Fruit fly (Drosophila melanogaster) whole organism, wandering third instar larva: Measurements from ENCODE around the gene ck.

Experiments used
- Abd-B ChIP-seq: fragments of >200 bp; optimal IDR thresholded peaks from 2 replicates; lab custom pipeline; 2017; ENCODE audit warnings: missing biosample characterization, missing genetic modification characterization
- CG32264 ChIP-seq: fragments of 200-800 bp; sonication (Bioruptor generic); optimal IDR thresholded peaks from 2 replicates; lab custom pipeline; 2016; ENCODE audit warnings: missing biosample characterization, missing genetic modification characterization
- CG9705 ChIP-seq: fragments of 200-800 bp; sonication (Bioruptor generic); optimal IDR thresholded peaks from 2 replicates; lab custom pipeline; 2018; ENCODE audit warnings: missing biosample characterization, mild to moderate bottlenecking, missing genetic modification characterization
- CrebA ChIP-seq: fragments of 200-800 bp; sonication (Bioruptor generic); optimal IDR thresholded peaks from 2 replicates; lab custom pipeline; 2016; ENCODE audit warnings: missing biosample characterization, mild to moderate bottlenecking, missing genetic modification characterization, borderline replicate concordance
- Dfd ChIP-seq: fragments of >200 bp; optimal IDR thresholded peaks from 2 replicates; lab custom pipeline; 2017; ENCODE audit warnings: missing biosample characterization, missing genetic modification characterization
- Dif ChIP-seq: fragments of 200-275, 200-300 bp; sonication (Bioruptor generic); optimal IDR thresholded peaks from 2 replicates; lab custom pipeline; 2018; ENCODE audit warnings: missing biosample characterization, missing genetic modification characterization; ENCODE audit not compliant: partially characterized antibody
- GATAd ChIP-seq: sonication (Bioruptor generic); optimal IDR thresholded peaks from 2 replicates; lab custom pipeline; 2016; ENCODE audit warnings: missing biosample characterization, missing genetic modification characterization
- HLH106 ChIP-seq: fragments of 200-800 bp; optimal IDR thresholded peaks from 3 replicates; lab custom pipeline; 2019; ENCODE audit warnings: missing biosample characterization, mild to moderate bottlenecking, missing genetic modification characterization, moderate library complexity
- Hnf4 ChIP-seq: fragments of 200-800 bp; sonication (Bioruptor generic); optimal IDR thresholded peaks from 2 replicates; lab custom pipeline; 2016; ENCODE audit warnings: missing biosample characterization, mild to moderate bottlenecking, missing genetic modification characterization
- Hr78 ChIP-seq: fragments of >200 bp; optimal IDR thresholded peaks from 2 replicates; lab custom pipeline; 2017; ENCODE audit warnings: missing biosample characterization, missing genetic modification characterization
- Hr83 ChIP-seq: fragments of 200-300 bp; sonication (Bioruptor generic); optimal IDR thresholded peaks from 2 replicates; lab custom pipeline; 2016; ENCODE audit warnings: missing biosample characterization, mild to moderate bottlenecking, missing genetic modification characterization, moderate library complexity; ENCODE audit not compliant: poor library complexity, severe bottlenecking
- Jra ChIP-seq: sonication (Bioruptor generic); optimal IDR thresholded peaks from 2 replicates; lab custom pipeline; 2016; ENCODE audit warnings: missing biosample characterization, missing genetic modification characterization
- Mio ChIP-seq: sonication (Bioruptor generic); optimal IDR thresholded peaks from 2 replicates; lab custom pipeline; 2016; ENCODE audit warnings: missing biosample characterization, missing genetic modification characterization
- Myc ChIP-seq: fragments of >200 bp; optimal IDR thresholded peaks from 2 replicates; lab custom pipeline; 2017
- N ChIP-seq: fragments of >200 bp; optimal IDR thresholded peaks from 2 replicates; lab custom pipeline; 2018; ENCODE audit warnings: missing biosample characterization, missing external identifiers, missing genetic modification characterization
- OdsH ChIP-seq: fragments of 200-800 bp; sonication (Bioruptor generic); optimal IDR thresholded peaks from 2 replicates; lab custom pipeline; 2016; ENCODE audit warnings: missing biosample characterization, mild to moderate bottlenecking, missing genetic modification characterization
- Rel ChIP-seq, 2 experiments: fragments of 200-800 bp; sonication (Bioruptor generic) in 1 of 2; optimal IDR thresholded peaks; 2 replicates in 1 of 2; 3 replicates in 1 of 2; lab custom pipeline; 2016 to 2019; ENCODE audit warnings: mild to moderate bottlenecking in 2 of 2, missing biosample characterization in 2 of 2, missing genetic modification characterization in 2 of 2, moderate library complexity in 1 of 2
- Sp1 ChIP-seq: fragments of 200-800 bp; sonication (Bioruptor generic); optimal IDR thresholded peaks from 3 replicates; lab custom pipeline; 2019; ENCODE audit warnings: missing biosample characterization, mild to moderate bottlenecking, missing genetic modification characterization, moderate library complexity
- Vsx2 ChIP-seq: fragments of 200-300, 225-300 bp; sonication (Bioruptor generic); optimal IDR thresholded peaks from 2 replicates; lab custom pipeline; 2018; ENCODE audit warnings: missing biosample characterization, missing genetic modification characterization; ENCODE audit not compliant: partially characterized antibody
- br ChIP-seq: fragments of 200-800 bp; sonication (Bioruptor generic); optimal IDR thresholded peaks from 2 replicates; lab custom pipeline; 2016; ENCODE audit warnings: missing biosample characterization, missing genetic modification characterization
- brk ChIP-seq: fragments of 200-800 bp; sonication (Bioruptor generic); optimal IDR thresholded peaks from 2 replicates; lab custom pipeline; 2016; ENCODE audit warnings: missing biosample characterization, mild to moderate bottlenecking, missing genetic modification characterization
- dl ChIP-seq, 2 experiments: fragments of 175-275, 200-275 bp in 1 of 2; fragments of 200-275 bp in 1 of 2; sonication (Bioruptor generic); optimal IDR thresholded peaks; lab custom pipeline; 2018; ENCODE audit warnings: mild to moderate bottlenecking in 2 of 2, missing biosample characterization in 2 of 2, missing genetic modification characterization in 2 of 2, moderate library complexity in 2 of 2; ENCODE audit not compliant: partially characterized antibody in 2 of 2, insufficient read depth in 1 of 2
- dmrt93B ChIP-seq: fragments of 200-800 bp; sonication (Bioruptor generic); optimal IDR thresholded peaks from 2 replicates; lab custom pipeline; 2018; ENCODE audit warnings: missing biosample characterization, mild to moderate bottlenecking, missing genetic modification characterization
- dsf ChIP-seq: sonication (Bioruptor generic); optimal IDR thresholded peaks from 2 replicates; lab custom pipeline; 2016; ENCODE audit warnings: missing biosample characterization, missing genetic modification characterization, borderline replicate concordance
- ey ChIP-seq: fragments of 200-800 bp; sonication (Bioruptor generic); optimal IDR thresholded peaks from 2 replicates; lab custom pipeline; 2016; ENCODE audit warnings: missing biosample characterization, missing genetic modification characterization
- foxo ChIP-seq, 2 experiments: fragments of 200-800 bp; sonication (Bioruptor generic); optimal IDR thresholded peaks; 2 replicates in 1 of 2; 3 replicates in 1 of 2; lab custom pipeline; 2016 to 2017; ENCODE audit warnings: missing biosample characterization in 2 of 2, missing genetic modification characterization in 2 of 2
- fru ChIP-seq: fragments of 200-800 bp; sonication (Bioruptor generic); optimal IDR thresholded peaks from 3 replicates; lab custom pipeline; 2016; ENCODE audit warnings: missing biosample characterization, mild to moderate bottlenecking, missing genetic modification characterization
- h ChIP-seq: fragments of 200-800 bp; sonication (Bioruptor generic); optimal IDR thresholded peaks from 3 replicates; lab custom pipeline; 2016; ENCODE audit warnings: missing biosample characterization, mild to moderate bottlenecking, missing genetic modification characterization
- jim ChIP-seq: fragments of 175-275, 200-325 bp; sonication (Bioruptor generic); optimal IDR thresholded peaks from 2 replicates; lab custom pipeline; 2016; ENCODE audit warnings: missing biosample characterization, mild to moderate bottlenecking, missing genetic modification characterization
- lola ChIP-seq: fragments of >200 bp; optimal IDR thresholded peaks from 2 replicates; lab custom pipeline; 2017; ENCODE audit warnings: missing biosample characterization, missing genetic modification characterization
- pan ChIP-seq: fragments of >200 bp; optimal IDR thresholded peaks from 2 replicates; lab custom pipeline; 2017
- psq ChIP-seq: fragments of 200-800 bp; sonication (Bioruptor generic); optimal IDR thresholded peaks from 3 replicates; lab custom pipeline; 2017; ENCODE audit warnings: missing biosample characterization, mild to moderate bottlenecking, missing genetic modification characterization, moderate library complexity
- rgr ChIP-seq: fragments of 200-800 bp; sonication (Bioruptor generic); optimal IDR thresholded peaks from 3 replicates; lab custom pipeline; 2016; ENCODE audit warnings: missing biosample characterization, mild to moderate bottlenecking, missing genetic modification characterization
- sage ChIP-seq: fragments of 200-800 bp; sonication (Bioruptor generic); optimal IDR thresholded peaks from 2 replicates; lab custom pipeline; 2016; ENCODE audit warnings: missing biosample characterization, mild to moderate bottlenecking, missing genetic modification characterization
- sv ChIP-seq: fragments of 200-800 bp; sonication (Bioruptor generic); optimal IDR thresholded peaks from 3 replicates; lab custom pipeline; 2016; ENCODE audit warnings: missing biosample characterization, missing genetic modification characterization
- tai ChIP-seq: sonication (Bioruptor generic); optimal IDR thresholded peaks from 2 replicates; lab custom pipeline; 2016; ENCODE audit warnings: missing biosample characterization, missing genetic modification characterization
- usp ChIP-seq: fragments of >200 bp; optimal IDR thresholded peaks from 2 replicates; lab custom pipeline; 2017; ENCODE audit warnings: missing biosample characterization, missing genetic modification characterization
- woc ChIP-seq: sonication (Bioruptor generic); optimal IDR thresholded peaks from 2 replicates; lab custom pipeline; 2016; ENCODE audit warnings: missing biosample characterization, mild to moderate bottlenecking, missing genetic modification characterization

ck gene

dm6 chr2L:15056359-15057220 is 1.1 kb downstream of the ck start:
- TF ChIP-seq sv (GFP tag; lab: Kevin White, UChicago): peak; percentile 48
- peak; percentile 19 for TF ChIP-seq Hr83 (GFP tag; lab: Kevin White, UChicago)
- no peak for TF ChIP-seq tai
- peak; percentile 61 for TF ChIP-seq brk (GFP tag; lab: Kevin White, UChicago)
- TF ChIP-seq CG32264 (GFP tag; lab: Kevin White, UChicago): no peak
- TF ChIP-seq ey (GFP tag; lab: Kevin White, UChicago): peak; percentile 69
- TF ChIP-seq dsf (GFP tag; lab: Kevin White, UChicago): no peak
- TF ChIP-seq Myc (lab: Kevin White, UChicago): no peak
- TF ChIP-seq HLH106 (tag; lab: Kevin White, UChicago): peak; percentile 84
- TF ChIP-seq jim (GFP tag; lab: Kevin White, UChicago): no peak
- TF ChIP-seq CrebA: no peak
- TF ChIP-seq foxo (GFP tag; optimal IDR thresholded peaks at IDR 0.05; lab: Kevin White, UChicago): peak in 1 of 2 experiments; percentile 88
- TF ChIP-seq CG9705 (GFP tag; lab: Kevin White, UChicago): peak; percentile 62
- TF ChIP-seq dl (GFP tag; optimal IDR thresholded peaks at IDR 0.05; lab: Kevin White, UChicago; ENCODE audit: insufficient read depth in 1 of 2, partially characterized antibody in 2 of 2): peak; percentile 24 to 85
- TF ChIP-seq N (GFP tag; lab: Kevin White, UChicago): peak; percentile 43
- TF ChIP-seq GATAd (GFP tag; lab: Kevin White, UChicago): no peak
- peak; percentile 70 for TF ChIP-seq br (GFP tag; lab: Kevin White, UChicago)
- no peak for TF ChIP-seq Abd-B (GFP tag; lab: Kevin White, UChicago)
- no peak for TF ChIP-seq Mio
- peak; percentile 65 for TF ChIP-seq Vsx2 (GFP tag; lab: Kevin White, UChicago)
- no peak for TF ChIP-seq Dfd (GFP tag; lab: Kevin White, UChicago)
- TF ChIP-seq Sp1: peak; percentile 83
- TF ChIP-seq Jra: peak; percentile 6
- TF ChIP-seq dmrt93B (GFP tag; lab: Kevin White, UChicago): peak; percentile 75
- TF ChIP-seq psq (GFP tag; lab: Kevin White, UChicago): peak; percentile 81
- peak; percentile 84 for TF ChIP-seq h (GFP tag; lab: Kevin White, UChicago)
- TF ChIP-seq usp (GFP tag; lab: Kevin White, UChicago): no peak
- TF ChIP-seq fru (GFP tag; lab: Kevin White, UChicago): peak; percentile 80
- TF ChIP-seq rgr (GFP tag; lab: Kevin White, UChicago): peak; percentile 85
- peak; percentile 66 for TF ChIP-seq Hnf4 (GFP tag; lab: Kevin White, UChicago)
- TF ChIP-seq Rel (GFP tag; optimal IDR thresholded peaks at IDR 0.05; lab: Kevin White, UChicago): no peak
- peak; percentile 13 for TF ChIP-seq Rel (tag; optimal IDR thresholded peaks at IDR 0.05; lab: Kevin White, UChicago)
- peak; percentile 81 for TF ChIP-seq OdsH
- peak; percentile 79 for TF ChIP-seq woc (GFP tag; lab: Kevin White, UChicago)
- no peak for TF ChIP-seq lola (GFP tag; lab: Kevin White, UChicago)
- peak; percentile 89 for TF ChIP-seq Dif (GFP tag; lab: Kevin White, UChicago)
- TF ChIP-seq Hr78: no peak
- TF ChIP-seq sage (GFP tag; lab: Kevin White, UChicago): peak; percentile 60
- no peak for TF ChIP-seq pan (lab: Kevin White, UChicago)
- TF ChIP-seq, all 38 proteins: peak for 24

- no peak for TF ChIP-seq woc (GFP tag; lab: Kevin White, UChicago)
- no peak for TF ChIP-seq dl (GFP tag; optimal IDR thresholded peaks at IDR 0.05; lab: Kevin White, UChicago; ENCODE audit: insufficient read depth in 1 of 2, partially characterized antibody in 2 of 2)
- no peak for TF ChIP-seq sage (GFP tag; lab: Kevin White, UChicago)
Observed at dm6 chr2L:15055105-15055504, 2.6 kb downstream of the ck start.
